Fruit fly (Drosophila melanogaster) whole organism, embryonic: ENCODE measurements around the gene nxf2.

Experiments
- B-H2 ChIP-seq: fragments of 200-800 bp; sonication (Bioruptor generic); optimal IDR thresholded peaks from 2 replicates; lab custom pipeline; 2018; ENCODE audit warnings: missing biosample characterization, mild to moderate bottlenecking, missing genetic modification characterization
- BEAF-32 ChIP-seq: fragments of 200-800 bp; sonication (Bioruptor generic); optimal IDR thresholded peaks from 3 replicates; lab custom pipeline; 2017; ENCODE audit warnings: missing biosample characterization, missing genetic modification characterization, mild to moderate bottlenecking, moderate library complexity, missing genetic modification reagents
- CG10979 ChIP-seq: fragments of 200-800 bp; sonication (Bioruptor generic); optimal IDR thresholded peaks from 2 replicates; lab custom pipeline; 2018; ENCODE audit warnings: missing biosample characterization, mild to moderate bottlenecking, missing genetic modification characterization, moderate library complexity
- CG11504 ChIP-seq: fragments of 200-800 bp; sonication (Bioruptor generic); optimal IDR thresholded peaks from 3 replicates; lab custom pipeline; 2019; ENCODE audit warnings: missing biosample characterization, mild to moderate bottlenecking, missing genetic modification characterization, moderate library complexity
- CG1233 ChIP-seq: fragments of 200-800 bp; sonication (Bioruptor generic); optimal IDR thresholded peaks from 4 replicates; lab custom pipeline; 2018; ENCODE audit warnings: missing biosample characterization, mild to moderate bottlenecking, missing genetic modification characterization
- CG12391 ChIP-seq: fragments of 200-800 bp; sonication (Bioruptor generic); optimal IDR thresholded peaks from 3 replicates; lab custom pipeline; 2018; ENCODE audit warnings: missing biosample characterization, mild to moderate bottlenecking, missing genetic modification characterization, moderate library complexity
- CG13424 ChIP-seq: fragments of 200-800 bp; sonication (Bioruptor generic); optimal IDR thresholded peaks from 2 replicates; lab custom pipeline; 2019; ENCODE audit warnings: missing biosample characterization, mild to moderate bottlenecking, missing genetic modification characterization, moderate library complexity
- CG13894 ChIP-seq: fragments of 200-800 bp; sonication (Bioruptor generic); optimal IDR thresholded peaks from 3 replicates; lab custom pipeline; 2018; ENCODE audit warnings: missing biosample characterization, mild to moderate bottlenecking, missing genetic modification characterization, moderate library complexity
- CG14014 ChIP-seq: fragments of 200-800 bp; sonication (Bioruptor generic); IDR thresholded peaks from 2 replicates; pipeline ENCODE4 v1.3.6; 2022; ENCODE audit warnings: missing biosample characterization, missing genetic modification characterization
- CG15269 ChIP-seq: fragments of 200-800 bp; sonication (Bioruptor generic); optimal IDR thresholded peaks from 2 replicates; lab custom pipeline; 2018; ENCODE audit warnings: missing biosample characterization, mild to moderate bottlenecking, missing genetic modification characterization, moderate library complexity
- CG15514 ChIP-seq: fragments of 200-800 bp; sonication (Bioruptor generic); optimal IDR thresholded peaks from 3 replicates; lab custom pipeline; 2017; ENCODE audit warnings: missing biosample characterization, missing genetic modification characterization, mild to moderate bottlenecking, moderate library complexity, missing genetic modification reagents
- CG17186 ChIP-seq: fragments of 200-800 bp; sonication (Bioruptor generic); optimal IDR thresholded peaks from 3 replicates; lab custom pipeline; 2017; ENCODE audit warnings: missing biosample characterization, missing genetic modification reagents, missing genetic modification characterization
- CG18599 ChIP-seq: fragments of 200-800 bp; sonication (Bioruptor generic); optimal IDR thresholded peaks from 3 replicates; lab custom pipeline; 2017; ENCODE audit warnings: missing biosample characterization, missing genetic modification characterization, mild to moderate bottlenecking, moderate library complexity, missing genetic modification reagents
- CG2712 ChIP-seq: fragments of 200-800 bp; optimal IDR thresholded peaks from 3 replicates; lab custom pipeline; 2019; ENCODE audit warnings: missing biosample characterization, mild to moderate bottlenecking, missing genetic modification characterization, moderate library complexity
- CG3065 ChIP-seq: fragments of 200-800 bp; sonication (Bioruptor generic); optimal IDR thresholded peaks from 2 replicates; lab custom pipeline; 2016; ENCODE audit warnings: missing biosample characterization, missing genetic modification characterization
- CG31441 ChIP-seq: fragments of 200-800 bp; sonication (Bioruptor generic); IDR thresholded peaks from 2 replicates; pipeline ENCODE4 v1.3.6; 2022; ENCODE audit warnings: missing biosample characterization, missing genetic modification characterization
- CG3995 ChIP-seq: fragments of 200-800 bp; sonication (Bioruptor generic); optimal IDR thresholded peaks from 3 replicates; lab custom pipeline; 2016; ENCODE audit warnings: missing biosample characterization, missing genetic modification characterization
- CG4424 ChIP-seq: fragments of 200-800 bp; sonication (Bioruptor generic); optimal IDR thresholded peaks from 3 replicates; lab custom pipeline; 2016; ENCODE audit warnings: missing biosample characterization, missing genetic modification characterization
- CG4707 ChIP-seq: fragments of 200-800 bp; sonication (Bioruptor generic); optimal IDR thresholded peaks from 2 replicates; lab custom pipeline; 2018; ENCODE audit warnings: missing biosample characterization, mild to moderate bottlenecking, missing genetic modification characterization, moderate library complexity
- CG7928 ChIP-seq: fragments of 200-800 bp; sonication (Bioruptor generic); optimal IDR thresholded peaks from 2 replicates; lab custom pipeline; 2017; ENCODE audit warnings: missing biosample characterization, mild to moderate bottlenecking, missing genetic modification characterization
- CG8388 ChIP-seq: fragments of 200-800 bp; sonication (Bioruptor generic); optimal IDR thresholded peaks from 2 replicates; lab custom pipeline; 2019; ENCODE audit warnings: missing biosample characterization, mild to moderate bottlenecking, missing genetic modification characterization, moderate library complexity
- CG9817 ChIP-seq: fragments of 200-800 bp; sonication (Bioruptor generic); optimal IDR thresholded peaks from 2 replicates; lab custom pipeline; 2018; ENCODE audit warnings: missing biosample characterization, mild to moderate bottlenecking, missing genetic modification characterization, moderate library complexity
- CTCF ChIP-seq: fragments of 200-800 bp; sonication (Bioruptor generic); optimal IDR thresholded peaks from 2 replicates; lab custom pipeline; 2017; ENCODE audit warnings: missing biosample characterization, mild to moderate bottlenecking, missing genetic modification characterization, moderate library complexity
- Ets65A ChIP-seq: fragments of 200-800 bp; sonication (Bioruptor generic); peaks from one replicate; lab custom pipeline; 2016; ENCODE audit warnings: missing biosample characterization, missing genetic modification characterization
- HmgZ ChIP-seq: fragments of 200-800 bp; sonication (Bioruptor generic); optimal IDR thresholded peaks from 2 replicates; lab custom pipeline; 2018; ENCODE audit warnings: missing biosample characterization, mild to moderate bottlenecking, missing genetic modification characterization
- Hmr ChIP-seq: fragments of 200-800 bp; sonication (Bioruptor generic); optimal IDR thresholded peaks from 3 replicates; lab custom pipeline; 2017; ENCODE audit warnings: mild to moderate bottlenecking, missing biosample characterization, missing genetic modification reagents, missing genetic modification characterization
- Hmx ChIP-seq: fragments of 200-800 bp; sonication (Bioruptor generic); optimal IDR thresholded peaks from 2 replicates; lab custom pipeline; 2016; ENCODE audit warnings: missing biosample characterization, missing genetic modification characterization
- Hsf ChIP-seq: fragments of 200-800 bp; sonication (Bioruptor generic); optimal IDR thresholded peaks from 3 replicates; lab custom pipeline; 2016; ENCODE audit warnings: missing biosample characterization, missing genetic modification characterization
- Med ChIP-seq: fragments of 200-800 bp; sonication (Bioruptor generic); peaks from one replicate; lab custom pipeline; 2016; ENCODE audit warnings: missing biosample characterization, missing genetic modification characterization, mild to moderate bottlenecking, inconsistent platforms, moderate library complexity
- NC2β ChIP-seq: fragments of 200-800 bp; sonication (Bioruptor generic); optimal IDR thresholded peaks from 2 replicates; lab custom pipeline; 2016; ENCODE audit warnings: missing biosample characterization, missing genetic modification characterization
- Nf-YB ChIP-seq: fragments of 200-800 bp; sonication (Bioruptor generic); optimal IDR thresholded peaks from 3 replicates; lab custom pipeline; 2019; ENCODE audit warnings: missing biosample characterization, mild to moderate bottlenecking, missing genetic modification characterization, moderate library complexity
- Nf-YC ChIP-seq: fragments of 200-800 bp; optimal IDR thresholded peaks from 3 replicates; lab custom pipeline; 2019; ENCODE audit warnings: missing biosample characterization, mild to moderate bottlenecking, missing genetic modification characterization, moderate library complexity
- Pdp1 ChIP-seq, 2 experiments: fragments of 200-800 bp; sonication (Bioruptor generic); optimal IDR thresholded peaks; 3 replicates each; lab custom pipeline; 2016; ENCODE audit warnings: missing biosample characterization in 2 of 2, missing genetic modification characterization in 2 of 2, mild to moderate bottlenecking in 1 of 2, moderate library complexity in 1 of 2
- Sry-δ ChIP-seq: fragments of 200-800 bp; sonication (Bioruptor generic); optimal IDR thresholded peaks from 2 replicates; lab custom pipeline; 2016; ENCODE audit warnings: missing biosample characterization, missing genetic modification characterization
- Xbp1 ChIP-seq: fragments of 200-800 bp; sonication (Bioruptor generic); optimal IDR thresholded peaks from 3 replicates; lab custom pipeline; 2016; ENCODE audit warnings: missing biosample characterization, mild to moderate bottlenecking, missing genetic modification characterization
- ato ChIP-seq: fragments of 200-800 bp; sonication (Bioruptor generic); IDR thresholded peaks from 2 replicates; pipeline ENCODE4 v1.3.6; 2022; ENCODE audit warnings: missing biosample characterization, missing genetic modification characterization; ENCODE audit not compliant: partially characterized antibody
- bbx ChIP-seq: fragments of 200-800 bp; sonication (Bioruptor generic); IDR thresholded peaks from 2 replicates; pipeline ENCODE4 v1.3.6; 2022; ENCODE audit warnings: missing biosample characterization, missing genetic modification characterization; ENCODE audit not compliant: partially characterized antibody
- bcd ChIP-seq: fragments of 200-800 bp; sonication (Bioruptor generic); optimal IDR thresholded peaks from 2 replicates; lab custom pipeline; 2017; ENCODE audit warnings: missing biosample characterization, mild to moderate bottlenecking, missing genetic modification characterization
- dpn ChIP-seq, 2 experiments: fragments of 200-800 bp; sonication (Bioruptor generic); optimal IDR thresholded peaks; 3 replicates each; lab custom pipeline; 2016; ENCODE audit warnings: missing biosample characterization in 2 of 2, missing genetic modification characterization in 2 of 2
- exex ChIP-seq: fragments of 200-800 bp; sonication (Bioruptor generic); optimal IDR thresholded peaks from 4 replicates; lab custom pipeline; 2018; ENCODE audit warnings: missing biosample characterization, mild to moderate bottlenecking, missing genetic modification characterization, moderate library complexity
- gcm ChIP-seq: fragments of 200-800 bp; sonication (Bioruptor generic); optimal IDR thresholded peaks from 2 replicates; lab custom pipeline; 2019; ENCODE audit warnings: missing biosample characterization, mild to moderate bottlenecking, missing genetic modification characterization, moderate library complexity
- ind ChIP-seq: fragments of 200-800 bp; sonication (Bioruptor generic); optimal IDR thresholded peaks from 3 replicates; lab custom pipeline; 2016; ENCODE audit warnings: missing biosample characterization, missing genetic modification characterization
- phol ChIP-seq: fragments of 200-800 bp; sonication (Bioruptor generic); optimal IDR thresholded peaks from 3 replicates; lab custom pipeline; 2018; ENCODE audit warnings: missing biosample characterization, mild to moderate bottlenecking, missing genetic modification characterization, moderate library complexity
- pzg ChIP-seq: fragments of 200-800 bp; sonication (Bioruptor generic); optimal IDR thresholded peaks from 3 replicates; lab custom pipeline; 2018; ENCODE audit warnings: missing biosample characterization, mild to moderate bottlenecking, missing genetic modification characterization, moderate library complexity
- seq ChIP-seq: fragments of 200-800 bp; sonication (Bioruptor generic); IDR thresholded peaks from 2 replicates; pipeline ENCODE4 v1.3.6; 2022; ENCODE audit warnings: missing biosample characterization, missing genetic modification characterization
- sisA ChIP-seq: fragments of 200-800 bp; sonication (Bioruptor generic); IDR thresholded peaks from 2 replicates; pipeline ENCODE4 v1.3.6; 2022; ENCODE audit warnings: missing biosample characterization, missing genetic modification characterization
- stwl ChIP-seq: fragments of 200-800 bp; sonication (Bioruptor generic); optimal IDR thresholded peaks from 3 replicates; lab custom pipeline; 2018; ENCODE audit warnings: missing biosample characterization, mild to moderate bottlenecking, missing genetic modification characterization, moderate library complexity
- tin ChIP-seq: fragments of 200-800 bp; sonication (Bioruptor generic); optimal IDR thresholded peaks from 3 replicates; lab custom pipeline; 2016; ENCODE audit warnings: missing biosample characterization, missing genetic modification characterization
- trem ChIP-seq: fragments of 200-800 bp; optimal IDR thresholded peaks from 3 replicates; lab custom pipeline; 2019; ENCODE audit warnings: missing biosample characterization, mild to moderate bottlenecking, missing genetic modification characterization, moderate library complexity
- zfh1 ChIP-seq: fragments of 200-800 bp; sonication (Bioruptor generic); IDR thresholded peaks from 3 replicates; pipeline ENCODE4 v1.3.6; 2022; ENCODE audit warnings: missing biosample characterization, missing genetic modification characterization

The nxf2 gene

DNA sequence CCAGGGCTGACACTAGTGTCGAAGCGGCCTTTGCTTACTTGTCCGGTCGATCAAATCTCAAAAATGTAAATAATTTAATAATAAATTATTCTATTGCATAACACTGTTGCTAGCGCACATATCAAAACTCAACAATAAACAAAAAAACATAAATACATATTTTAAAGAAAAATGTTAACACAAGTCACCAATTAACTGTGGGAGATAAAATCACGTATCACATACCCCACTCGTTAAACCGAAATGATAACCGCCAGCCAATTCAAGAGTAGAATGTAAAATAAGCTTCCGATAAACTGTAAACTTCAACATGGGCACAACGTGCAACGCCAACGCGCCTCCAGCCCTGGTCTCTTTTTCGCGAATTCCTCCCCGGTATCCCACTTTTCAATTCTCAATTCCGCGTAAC is 22.6 kb upstream of the nxf2 start, which contains the start of gene Arts (continued):
- TF ChIP-seq CG15269 (tag; lab: Kevin White, UChicago): peak; percentile 31
- peak; percentile 4 for TF ChIP-seq ind (GFP tag; lab: Kevin White, UChicago)
- peak; percentile 39 for TF ChIP-seq CG12391
- peak; percentile 81 for TF ChIP-seq phol (tag; lab: Kevin White, UChicago)
- no peak for TF ChIP-seq bbx (GFP tag; lab: Robert Waterston, UW)
- TF ChIP-seq CG4424 (GFP tag; lab: Kevin White, UChicago): peak; percentile 41
- peak; percentile 20 for TF ChIP-seq B-H2 (GFP tag; lab: Kevin White, UChicago)
- peak; percentile 39 for TF ChIP-seq CG10979 (tag; lab: Kevin White, UChicago)
- peak; percentile 32 for TF ChIP-seq exex (tag; lab: Kevin White, UChicago)
- peak; percentile 9 for TF ChIP-seq Hmr (GFP tag; lab: Kevin White, UChicago)
- peak; percentile 67 for TF ChIP-seq CTCF (GFP tag; lab: Kevin White, UChicago)
- no peak for TF ChIP-seq Nf-YB (GFP tag; lab: Kevin White, UChicago)
- TF ChIP-seq Pdp1 (GFP tag; optimal IDR thresholded peaks at IDR 0.05; lab: Kevin White, UChicago): peak in 1 of 2 experiments; percentile 60
- TF ChIP-seq Xbp1 (GFP tag; lab: Kevin White, UChicago): peak; percentile 33
- TF ChIP-seq CG8388 (GFP tag; lab: Kevin White, UChicago): peak; percentile 14
- TF ChIP-seq CG9817 (tag; lab: Kevin White, UChicago): peak; percentile 39
- TF ChIP-seq pzg: peak; percentile 32
- TF ChIP-seq seq (GFP tag; lab: Robert Waterston, UW): no peak
- no peak for TF ChIP-seq ato (GFP tag; lab: Robert Waterston, UW)
- peak; percentile 11 for TF ChIP-seq Sry-δ (GFP tag; lab: Kevin White, UChicago)
- peak in 1 of 2 experiments; percentile 7 for TF ChIP-seq dpn (GFP tag; optimal IDR thresholded peaks at IDR 0.05; lab: Kevin White, UChicago)
- TF ChIP-seq trem (tag; lab: Kevin White, UChicago): peak; percentile 53
- TF ChIP-seq CG7928: peak; percentile 89
- TF ChIP-seq zfh1: no peak
- TF ChIP-seq CG4707 (GFP tag; lab: Kevin White, UChicago): no peak
- TF ChIP-seq sisA (GFP tag; lab: Robert Waterston, UW): no peak
- TF ChIP-seq CG18599 (GFP tag; lab: Kevin White, UChicago): peak; percentile 44
- no peak for TF ChIP-seq Hmx (GFP tag; lab: Kevin White, UChicago)
- TF ChIP-seq CG14014: no peak
- no peak for TF ChIP-seq NC2β (GFP tag; lab: Kevin White, UChicago)
- TF ChIP-seq CG13424: peak; percentile 54
- peak; percentile 49 for TF ChIP-seq CG15514 (GFP tag; lab: Kevin White, UChicago)
- peak; percentile 20 for TF ChIP-seq Hsf
- no peak for TF ChIP-seq gcm (GFP tag; lab: Kevin White, UChicago)
- TF ChIP-seq CG13894: peak; percentile 25
- peak; percentile 47 for TF ChIP-seq CG2712 (tag; lab: Kevin White, UChicago)
- no peak for TF ChIP-seq CG31441 (GFP tag; lab: Robert Waterston, UW)
- peak; percentile 9 for TF ChIP-seq bcd (GFP tag; lab: Kevin White, UChicago)
- TF ChIP-seq HmgZ (tag; lab: Kevin White, UChicago): peak; percentile 20
- peak; percentile 40 for TF ChIP-seq Nf-YC (tag; lab: Kevin White, UChicago)
- peak; percentile 8 for TF ChIP-seq tin (GFP tag; lab: Kevin White, UChicago)
- peak; percentile 91 for TF ChIP-seq CG3995 (GFP tag; lab: Kevin White, UChicago)
- peak; percentile 42 for TF ChIP-seq CG11504
- TF ChIP-seq BEAF-32 (GFP tag; lab: Kevin White, UChicago): peak; percentile 31
- peak; percentile 36 for TF ChIP-seq CG17186
- peak; percentile 24 for TF ChIP-seq Med (GFP tag; lab: Kevin White, UChicago)
- TF ChIP-seq Ets65A (GFP tag; lab: Kevin White, UChicago): peak; percentile 68
- peak; percentile 12 for TF ChIP-seq stwl (tag; lab: Kevin White, UChicago)
- peak; percentile 9 for TF ChIP-seq CG1233 (GFP tag; lab: Kevin White, UChicago)
- TF ChIP-seq CG3065 (GFP tag; lab: Kevin White, UChicago): no peak
